Fruit fly (Drosophila melanogaster) whole organism, embryonic: ENCODE measurements around the gene CG12521.

ENCODE experiments used
- Abd-B ChIP-seq: fragments of 200-800 bp; sonication (Bioruptor generic); optimal IDR thresholded peaks from 2 replicates; lab custom pipeline; 2018; ENCODE audit warnings: missing biosample characterization, mild to moderate bottlenecking, missing genetic modification characterization, moderate library complexity
- CG10209 ChIP-seq: fragments of 200-800 bp; sonication (Bioruptor generic); optimal IDR thresholded peaks from 3 replicates; lab custom pipeline; 2017; ENCODE audit warnings: missing biosample characterization, mild to moderate bottlenecking, missing genetic modification characterization, missing genetic modification reagents
- CG11247 ChIP-seq: fragments of 200-800 bp; sonication (Bioruptor generic); IDR thresholded peaks from 2 replicates; pipeline ENCODE4 v1.3.6; 2022; ENCODE audit warnings: missing biosample characterization, missing genetic modification characterization
- CG11456 ChIP-seq: fragments of 200-800 bp; sonication (Bioruptor generic); IDR thresholded peaks from 3 replicates; pipeline ENCODE4 v1.3.6; 2022; ENCODE audit warnings: missing biosample characterization, missing genetic modification characterization
- CG11504 ChIP-seq: fragments of 200-800 bp; sonication (Bioruptor generic); optimal IDR thresholded peaks from 3 replicates; lab custom pipeline; 2019; ENCODE audit warnings: missing biosample characterization, mild to moderate bottlenecking, missing genetic modification characterization, moderate library complexity
- CG13287 ChIP-seq: fragments of 200-800 bp; sonication (Bioruptor generic); IDR thresholded peaks from 2 replicates; pipeline ENCODE4 v1.3.6; 2022; ENCODE audit warnings: missing biosample characterization, missing genetic modification characterization; ENCODE audit not compliant: partially characterized antibody
- CG14710 ChIP-seq: fragments of 200-800 bp; sonication (Bioruptor generic); optimal IDR thresholded peaks from 3 replicates; lab custom pipeline; 2019; ENCODE audit warnings: missing biosample characterization, mild to moderate bottlenecking, missing genetic modification characterization, moderate library complexity
- CG16813 ChIP-seq: fragments of 200-800 bp; sonication (Bioruptor generic); IDR thresholded peaks from 3 replicates; pipeline ENCODE4 v1.3.6; 2022; ENCODE audit warnings: missing biosample characterization, missing genetic modification characterization; ENCODE audit not compliant: partially characterized antibody
- CG17186 ChIP-seq: fragments of 200-800 bp; sonication (Bioruptor generic); optimal IDR thresholded peaks from 3 replicates; lab custom pipeline; 2017; ENCODE audit warnings: missing biosample characterization, missing genetic modification reagents, missing genetic modification characterization
- CG17612 ChIP-seq: fragments of 200-800 bp; sonication (Bioruptor generic); IDR thresholded peaks from 2 replicates; pipeline ENCODE4 v1.3.6; 2022; ENCODE audit warnings: missing biosample characterization, missing genetic modification characterization
- CG18599 ChIP-seq: fragments of 200-800 bp; sonication (Bioruptor generic); optimal IDR thresholded peaks from 3 replicates; lab custom pipeline; 2017; ENCODE audit warnings: missing biosample characterization, missing genetic modification characterization, mild to moderate bottlenecking, moderate library complexity, missing genetic modification reagents
- CG31224 ChIP-seq: fragments of 200-800 bp; sonication (Bioruptor generic); IDR thresholded peaks from 2 replicates; pipeline ENCODE4 v1.3.6; 2022; ENCODE audit warnings: missing biosample characterization, missing genetic modification characterization
- CG4617 ChIP-seq: fragments of 200-800 bp; sonication (Bioruptor generic); optimal IDR thresholded peaks from 3 replicates; lab custom pipeline; 2016; ENCODE audit warnings: missing biosample characterization, missing genetic modification characterization, borderline replicate concordance
- CG5953 ChIP-seq: fragments of 200-800 bp; sonication (Bioruptor generic); IDR thresholded peaks from 2 replicates; pipeline ENCODE4 v1.3.6; 2022; ENCODE audit warnings: missing biosample characterization, missing genetic modification characterization
- CG6791 ChIP-seq: fragments of 200-800 bp; sonication (Bioruptor generic); IDR thresholded peaks from 3 replicates; pipeline ENCODE4 v1.3.6; 2022; ENCODE audit warnings: missing biosample characterization, missing genetic modification characterization; ENCODE audit not compliant: partially characterized antibody
- CG8924 ChIP-seq: fragments of 200-800 bp; optimal IDR thresholded peaks from 3 replicates; lab custom pipeline; 2019; ENCODE audit warnings: missing biosample characterization, mild to moderate bottlenecking, missing genetic modification characterization, moderate library complexity
- CG9876 ChIP-seq: fragments of 200-800 bp; sonication (Bioruptor generic); optimal IDR thresholded peaks from 2 replicates; lab custom pipeline; 2016; ENCODE audit warnings: missing biosample characterization, missing genetic modification characterization
- D19A ChIP-seq: fragments of 200-800 bp; optimal IDR thresholded peaks from 3 replicates; lab custom pipeline; 2019; ENCODE audit warnings: missing biosample characterization, mild to moderate bottlenecking, missing genetic modification characterization, moderate library complexity
- Deaf1 ChIP-seq: fragments of 200-800 bp; optimal IDR thresholded peaks from 3 replicates; lab custom pipeline; 2019; ENCODE audit warnings: missing biosample characterization, mild to moderate bottlenecking, missing genetic modification characterization, moderate library complexity
- Dfd ChIP-seq, 2 experiments: fragments of >200 bp; optimal IDR thresholded peaks; 2 replicates each; lab custom pipeline; 2017; ENCODE audit warnings: missing biosample characterization in 2 of 2, missing genetic modification characterization in 2 of 2
- Doc3 ChIP-seq: fragments of 200-800 bp; sonication (Bioruptor generic); IDR thresholded peaks from 3 replicates; pipeline ENCODE4 v1.3.6; 2022; ENCODE audit warnings: missing biosample characterization, missing genetic modification characterization; ENCODE audit not compliant: partially characterized antibody
- Drgx ChIP-seq: fragments of 200-800 bp; sonication (Bioruptor generic); IDR thresholded peaks from 2 replicates; pipeline ENCODE4 v1.3.6; 2022; ENCODE audit warnings: missing biosample characterization, missing genetic modification characterization
- HLH4C ChIP-seq: fragments of 200-800 bp; sonication (Bioruptor generic); IDR thresholded peaks from 3 replicates; pipeline ENCODE4 v1.3.6; 2022; ENCODE audit warnings: missing biosample characterization, missing genetic modification characterization; ENCODE audit not compliant: partially characterized antibody
- MBD-R2 ChIP-seq: fragments of 200-800 bp; sonication (Bioruptor generic); IDR thresholded peaks from 2 replicates; pipeline ENCODE4 v1.3.6; 2022; ENCODE audit warnings: missing biosample characterization, missing genetic modification characterization
- NC2α ChIP-seq: fragments of 200-800 bp; sonication (Bioruptor generic); optimal IDR thresholded peaks from 2 replicates; lab custom pipeline; 2016; ENCODE audit warnings: missing biosample characterization, missing genetic modification characterization
- NFAT ChIP-seq: fragments of 200-800 bp; sonication (Bioruptor generic); IDR thresholded peaks from 2 replicates; pipeline ENCODE4 v1.3.6; 2022; ENCODE audit warnings: missing biosample characterization, missing genetic modification characterization
- NfI ChIP-seq: fragments of 200-800 bp; sonication (Bioruptor generic); optimal IDR thresholded peaks from 3 replicates; lab custom pipeline; 2018; ENCODE audit warnings: missing biosample characterization, mild to moderate bottlenecking, missing genetic modification characterization, moderate library complexity
- Oli ChIP-seq: fragments of 200-800 bp; sonication (Bioruptor generic); optimal IDR thresholded peaks from 2 replicates; lab custom pipeline; 2018; ENCODE audit warnings: missing biosample characterization, mild to moderate bottlenecking, missing genetic modification characterization, moderate library complexity
- PHDP ChIP-seq: fragments of 200-800 bp; sonication (Bioruptor generic); optimal IDR thresholded peaks from 3 replicates; lab custom pipeline; 2018; ENCODE audit warnings: missing biosample characterization, mild to moderate bottlenecking, missing genetic modification characterization, moderate library complexity
- Scr ChIP-seq: fragments of 200-800 bp; sonication (Bioruptor generic); IDR thresholded peaks from 2 replicates; pipeline ENCODE4 v1.3.6; 2022; ENCODE audit warnings: missing biosample characterization, missing genetic modification characterization; ENCODE audit not compliant: partially characterized antibody
- chif ChIP-seq, 2 experiments: fragments of 200-800 bp; sonication (Bioruptor generic); optimal IDR thresholded peaks; 3 replicates each; lab custom pipeline; 2016; ENCODE audit warnings: missing biosample characterization in 2 of 2, missing genetic modification characterization in 2 of 2
- crc ChIP-seq: fragments of 200-800 bp; sonication (Bioruptor generic); optimal IDR thresholded peaks from 2 replicates; lab custom pipeline; 2016; ENCODE audit warnings: missing biosample characterization, missing genetic modification characterization
- emc ChIP-seq: fragments of 200-800 bp; sonication (Bioruptor generic); optimal IDR thresholded peaks from 2 replicates; lab custom pipeline; 2016; ENCODE audit warnings: missing biosample characterization, missing genetic modification characterization
- gce ChIP-seq: fragments of 200-800 bp; sonication (Bioruptor generic); IDR thresholded peaks from 3 replicates; pipeline ENCODE4 v1.3.6; 2022; ENCODE audit warnings: missing biosample characterization, missing genetic modification characterization
- grn ChIP-seq: fragments of 200-800 bp; sonication (Bioruptor generic); optimal IDR thresholded peaks from 3 replicates; lab custom pipeline; 2017; ENCODE audit warnings: missing biosample characterization, missing genetic modification characterization
- hb ChIP-seq: fragments of 200-800 bp; sonication (Bioruptor generic); IDR thresholded peaks from 3 replicates; pipeline ENCODE4 v1.3.6; 2022; ENCODE audit warnings: missing biosample characterization, missing genetic modification characterization; ENCODE audit not compliant: partially characterized antibody
- kah ChIP-seq: fragments of 200-800 bp; sonication (Bioruptor generic); optimal IDR thresholded peaks from 2 replicates; lab custom pipeline; 2018; ENCODE audit warnings: missing biosample characterization, mild to moderate bottlenecking, missing genetic modification characterization
- scrt ChIP-seq: fragments of 200-800 bp; sonication (Bioruptor generic); optimal IDR thresholded peaks from 2 replicates; lab custom pipeline; 2018; ENCODE audit warnings: missing biosample characterization, mild to moderate bottlenecking, missing genetic modification characterization, moderate library complexity
- sd ChIP-seq: fragments of 200-800 bp; sonication (Bioruptor generic); optimal IDR thresholded peaks from 3 replicates; lab custom pipeline; 2018; ENCODE audit warnings: missing biosample characterization, mild to moderate bottlenecking, missing genetic modification characterization, moderate library complexity
- sna ChIP-seq: fragments of 200-800 bp; sonication (Bioruptor generic); IDR thresholded peaks from 2 replicates; pipeline ENCODE4 v1.3.6; 2022; ENCODE audit warnings: missing biosample characterization, missing genetic modification characterization; ENCODE audit not compliant: partially characterized antibody
- ssp ChIP-seq: fragments of 200-800 bp; sonication (Bioruptor generic); IDR thresholded peaks from 2 replicates; pipeline ENCODE4 v1.3.6; 2022; ENCODE audit warnings: missing biosample characterization, missing genetic modification characterization
- trem ChIP-seq: fragments of 200-800 bp; optimal IDR thresholded peaks from 3 replicates; lab custom pipeline; 2019; ENCODE audit warnings: missing biosample characterization, mild to moderate bottlenecking, missing genetic modification characterization, moderate library complexity
- tup ChIP-seq: fragments of 200-800 bp; sonication (Bioruptor generic); optimal IDR thresholded peaks from 2 replicates; lab custom pipeline; 2016; ENCODE audit warnings: missing biosample characterization, mild to moderate bottlenecking, missing genetic modification characterization, moderate library complexity
- tx ChIP-seq: fragments of 200-800 bp; sonication (Bioruptor generic); optimal IDR thresholded peaks from 2 replicates; lab custom pipeline; 2016; ENCODE audit warnings: missing biosample characterization, missing genetic modification characterization
- vnd ChIP-seq: fragments of 200-800 bp; sonication (Bioruptor generic); IDR thresholded peaks from 3 replicates; pipeline ENCODE4 v1.3.6; 2022; ENCODE audit warnings: missing biosample characterization, missing genetic modification characterization; ENCODE audit not compliant: partially characterized antibody
- wek ChIP-seq: fragments of 200-800 bp; sonication (Bioruptor generic); optimal IDR thresholded peaks from 3 replicates; lab custom pipeline; 2018; ENCODE audit warnings: missing biosample characterization, mild to moderate bottlenecking, missing genetic modification characterization, moderate library complexity

Gene CG12521

DNA sequence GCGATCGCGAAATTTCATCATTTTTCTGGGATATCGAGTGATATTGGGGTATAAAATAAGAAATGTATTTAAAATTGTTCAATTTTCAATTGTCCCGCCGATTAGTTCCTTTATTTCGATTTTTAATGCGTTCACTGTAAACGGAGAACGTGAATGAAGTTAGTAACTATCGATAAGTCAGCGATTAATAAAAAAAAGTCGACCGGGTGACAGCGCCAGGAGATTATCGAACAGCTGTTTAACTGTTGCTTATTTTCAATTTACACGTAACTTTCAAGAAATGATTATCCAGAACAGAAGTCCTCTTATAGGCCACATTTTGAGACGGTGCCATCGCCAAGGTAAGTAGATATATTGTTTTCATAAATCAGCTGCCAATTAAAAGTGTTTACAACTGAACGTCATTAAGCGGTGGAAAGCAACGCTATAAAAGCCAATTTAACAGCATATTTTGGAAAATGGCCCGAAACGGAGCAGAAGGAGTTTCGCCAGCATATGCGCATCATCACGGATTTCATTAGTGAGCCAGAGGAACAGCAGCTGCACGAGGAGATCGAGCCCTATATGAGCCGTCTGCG, 32.3 kb downstream of the CG12521 start, which contains the start of gene CG14130 (continued):
- no peak for TF ChIP-seq tx
- no peak for TF ChIP-seq CG10209 (GFP tag; lab: Kevin White, UChicago)
- TF ChIP-seq Doc3 (GFP tag; lab: Robert Waterston, UW), result peak; percentile 89
- TF ChIP-seq crc (GFP tag; lab: Kevin White, UChicago), result no peak

dm6 chr3L:11814655-11815054, 32.9 kb downstream of the CG12521 start, which contains the start of gene Cubn2:
TSS of gene Cubn2 (minus strand) at chr3L:11814755.
- TF ChIP-seq Drgx (GFP tag; lab: Robert Waterston, UW), result no peak
- TF ChIP-seq scrt (GFP tag; lab: Kevin White, UChicago), result no peak
- TF ChIP-seq CG17186 (GFP tag; lab: Kevin White, UChicago), result no peak
- TF ChIP-seq CG11247, result no peak
- no peak for TF ChIP-seq wek
- no peak for TF ChIP-seq gce (GFP tag; lab: Robert Waterston, UW)
- no peak for TF ChIP-seq PHDP (tag; lab: Kevin White, UChicago)
- no peak for TF ChIP-seq MBD-R2 (GFP tag; lab: Robert Waterston, UW)
- TF ChIP-seq CG17612 (GFP tag; lab: Robert Waterston, UW), result no peak
- TF ChIP-seq grn (GFP tag; lab: Kevin White, UChicago), result no peak
- TF ChIP-seq Deaf1 (tag; lab: Kevin White, UChicago), result no peak
- TF ChIP-seq NFAT, result no peak
- no peak for TF ChIP-seq emc (GFP tag; lab: Kevin White, UChicago)
- TF ChIP-seq CG14710, result no peak
- TF ChIP-seq CG8924 (tag; lab: Kevin White, UChicago), result no peak
- TF ChIP-seq CG4617 (GFP tag; lab: Kevin White, UChicago), result no peak
- no peak for TF ChIP-seq CG31224 (GFP tag; lab: Robert Waterston, UW)

- TF ChIP-seq Scr (GFP tag; lab: Robert Waterston, UW) (peak; percentile 39; the same call in 1 of the 2 replicates), CG5953 (GFP tag; lab: Robert Waterston, UW) (no peak), tx (no peak), Abd-B (GFP tag; lab: Kevin White, UChicago) (no peak), chif (GFP tag; optimal IDR thresholded peaks at IDR 0.05; lab: Kevin White, UChicago) (no peak), sd (no peak), sna (GFP tag; lab: Robert Waterston, UW) (0 out of 2 replicates have a peak, but pooled peaks have one; percentile 40), CG6791 (GFP tag; lab: Robert Waterston, UW) (peak; percentile 33; the same call in 1 of the 3 replicates), NC2α (GFP tag; lab: Kevin White, UChicago) (no peak), CG11456 (GFP tag; lab: Robert Waterston, UW) (no peak), NfI (GFP tag; lab: Kevin White, UChicago) (no peak), vnd (no peak), hb (GFP tag; lab: Robert Waterston, UW) (0 out of 3 replicates have a peak, but pooled peaks have one; percentile 15), Dfd (GFP tag; optimal IDR thresholded peaks at IDR 0.05; lab: Kevin White, UChicago) (no peak), kah (GFP tag; lab: Kevin White, UChicago) (no peak), trem (tag; lab: Kevin White, UChicago) (no peak), CG18599 (GFP tag; lab: Kevin White, UChicago) (no peak), CG16813 (GFP tag; lab: Robert Waterston, UW) (peak; percentile 52; the same call in 1 of the 3 replicates), HLH4C (peak; percentile 79), tup (GFP tag; lab: Kevin White, UChicago) (no peak), CG8924 (tag; lab: Kevin White, UChicago) (no peak), D19A (tag; lab: Kevin White, UChicago) (no peak), CG11504 (tag; lab: Kevin White, UChicago) (no peak), ssp (GFP tag; lab: Robert Waterston, UW) (no peak), CG9876 (GFP tag; lab: Kevin White, UChicago) (no peak), Oli (no peak), CG13287 (GFP tag; lab: Robert Waterston, UW) (peak; percentile 25; the same call in 1 of the 2 replicates)
Measured at dm6 chr3L:11801622-11802021, 46.0 kb downstream of the CG12521 start.
